Fruit fly (Drosophila melanogaster) whole organism, wandering third instar larva: ENCODE data around the gene CG7379.
A peak's percentile ranks its signal among the peaks of the same experiment; 100 is the strongest.

Experiments used
- Abd-B ChIP-seq: fragments of >200 bp; optimal IDR thresholded peaks from 2 replicates; lab custom pipeline; 2017; ENCODE audit warnings: missing biosample characterization, missing genetic modification characterization
- CG32264 ChIP-seq: fragments of 200-800 bp; sonication (Bioruptor generic); optimal IDR thresholded peaks from 2 replicates; lab custom pipeline; 2016; ENCODE audit warnings: missing biosample characterization, missing genetic modification characterization
- CG9705 ChIP-seq: fragments of 200-800 bp; sonication (Bioruptor generic); optimal IDR thresholded peaks from 2 replicates; lab custom pipeline; 2018; ENCODE audit warnings: missing biosample characterization, mild to moderate bottlenecking, missing genetic modification characterization
- CrebA ChIP-seq: fragments of 200-800 bp; sonication (Bioruptor generic); optimal IDR thresholded peaks from 2 replicates; lab custom pipeline; 2016; ENCODE audit warnings: missing biosample characterization, mild to moderate bottlenecking, missing genetic modification characterization, borderline replicate concordance
- Dfd ChIP-seq: fragments of >200 bp; optimal IDR thresholded peaks from 2 replicates; lab custom pipeline; 2017; ENCODE audit warnings: missing biosample characterization, missing genetic modification characterization
- Dif ChIP-seq: fragments of 200-275, 200-300 bp; sonication (Bioruptor generic); optimal IDR thresholded peaks from 2 replicates; lab custom pipeline; 2018; ENCODE audit warnings: missing biosample characterization, missing genetic modification characterization; ENCODE audit not compliant: partially characterized antibody
- GATAd ChIP-seq: sonication (Bioruptor generic); optimal IDR thresholded peaks from 2 replicates; lab custom pipeline; 2016; ENCODE audit warnings: missing biosample characterization, missing genetic modification characterization
- HLH106 ChIP-seq: fragments of 200-800 bp; optimal IDR thresholded peaks from 3 replicates; lab custom pipeline; 2019; ENCODE audit warnings: missing biosample characterization, mild to moderate bottlenecking, missing genetic modification characterization, moderate library complexity
- Hnf4 ChIP-seq: fragments of 200-800 bp; sonication (Bioruptor generic); optimal IDR thresholded peaks from 2 replicates; lab custom pipeline; 2016; ENCODE audit warnings: missing biosample characterization, mild to moderate bottlenecking, missing genetic modification characterization
- Hr78 ChIP-seq: fragments of >200 bp; optimal IDR thresholded peaks from 2 replicates; lab custom pipeline; 2017; ENCODE audit warnings: missing biosample characterization, missing genetic modification characterization
- Hr83 ChIP-seq: fragments of 200-300 bp; sonication (Bioruptor generic); optimal IDR thresholded peaks from 2 replicates; lab custom pipeline; 2016; ENCODE audit warnings: missing biosample characterization, mild to moderate bottlenecking, missing genetic modification characterization, moderate library complexity; ENCODE audit not compliant: poor library complexity, severe bottlenecking
- Jra ChIP-seq: sonication (Bioruptor generic); optimal IDR thresholded peaks from 2 replicates; lab custom pipeline; 2016; ENCODE audit warnings: missing biosample characterization, missing genetic modification characterization
- Mio ChIP-seq: sonication (Bioruptor generic); optimal IDR thresholded peaks from 2 replicates; lab custom pipeline; 2016; ENCODE audit warnings: missing biosample characterization, missing genetic modification characterization
- Myc ChIP-seq: fragments of >200 bp; optimal IDR thresholded peaks from 2 replicates; lab custom pipeline; 2017
- N ChIP-seq: fragments of >200 bp; optimal IDR thresholded peaks from 2 replicates; lab custom pipeline; 2018; ENCODE audit warnings: missing biosample characterization, missing external identifiers, missing genetic modification characterization
- OdsH ChIP-seq: fragments of 200-800 bp; sonication (Bioruptor generic); optimal IDR thresholded peaks from 2 replicates; lab custom pipeline; 2016; ENCODE audit warnings: missing biosample characterization, mild to moderate bottlenecking, missing genetic modification characterization
- Rel ChIP-seq, 2 experiments: fragments of 200-800 bp; sonication (Bioruptor generic) in 1 of 2; optimal IDR thresholded peaks; 2 replicates in 1 of 2; 3 replicates in 1 of 2; lab custom pipeline; 2016 to 2019; ENCODE audit warnings: mild to moderate bottlenecking in 2 of 2, missing biosample characterization in 2 of 2, missing genetic modification characterization in 2 of 2, moderate library complexity in 1 of 2
- Sp1 ChIP-seq: fragments of 200-800 bp; sonication (Bioruptor generic); optimal IDR thresholded peaks from 3 replicates; lab custom pipeline; 2019; ENCODE audit warnings: missing biosample characterization, mild to moderate bottlenecking, missing genetic modification characterization, moderate library complexity
- Vsx2 ChIP-seq: fragments of 200-300, 225-300 bp; sonication (Bioruptor generic); optimal IDR thresholded peaks from 2 replicates; lab custom pipeline; 2018; ENCODE audit warnings: missing biosample characterization, missing genetic modification characterization; ENCODE audit not compliant: partially characterized antibody
- br ChIP-seq: fragments of 200-800 bp; sonication (Bioruptor generic); optimal IDR thresholded peaks from 2 replicates; lab custom pipeline; 2016; ENCODE audit warnings: missing biosample characterization, missing genetic modification characterization
- brk ChIP-seq: fragments of 200-800 bp; sonication (Bioruptor generic); optimal IDR thresholded peaks from 2 replicates; lab custom pipeline; 2016; ENCODE audit warnings: missing biosample characterization, mild to moderate bottlenecking, missing genetic modification characterization
- dl ChIP-seq, 2 experiments: fragments of 175-275, 200-275 bp in 1 of 2; fragments of 200-275 bp in 1 of 2; sonication (Bioruptor generic); optimal IDR thresholded peaks; lab custom pipeline; 2018; ENCODE audit warnings: mild to moderate bottlenecking in 2 of 2, missing biosample characterization in 2 of 2, missing genetic modification characterization in 2 of 2, moderate library complexity in 2 of 2; ENCODE audit not compliant: partially characterized antibody in 2 of 2, insufficient read depth in 1 of 2
- dmrt93B ChIP-seq: fragments of 200-800 bp; sonication (Bioruptor generic); optimal IDR thresholded peaks from 2 replicates; lab custom pipeline; 2018; ENCODE audit warnings: missing biosample characterization, mild to moderate bottlenecking, missing genetic modification characterization
- dsf ChIP-seq: sonication (Bioruptor generic); optimal IDR thresholded peaks from 2 replicates; lab custom pipeline; 2016; ENCODE audit warnings: missing biosample characterization, missing genetic modification characterization, borderline replicate concordance
- ey ChIP-seq: fragments of 200-800 bp; sonication (Bioruptor generic); optimal IDR thresholded peaks from 2 replicates; lab custom pipeline; 2016; ENCODE audit warnings: missing biosample characterization, missing genetic modification characterization
- foxo ChIP-seq, 2 experiments: fragments of 200-800 bp; sonication (Bioruptor generic); optimal IDR thresholded peaks; 2 replicates in 1 of 2; 3 replicates in 1 of 2; lab custom pipeline; 2016 to 2017; ENCODE audit warnings: missing biosample characterization in 2 of 2, missing genetic modification characterization in 2 of 2
- fru ChIP-seq: fragments of 200-800 bp; sonication (Bioruptor generic); optimal IDR thresholded peaks from 3 replicates; lab custom pipeline; 2016; ENCODE audit warnings: missing biosample characterization, mild to moderate bottlenecking, missing genetic modification characterization
- h ChIP-seq: fragments of 200-800 bp; sonication (Bioruptor generic); optimal IDR thresholded peaks from 3 replicates; lab custom pipeline; 2016; ENCODE audit warnings: missing biosample characterization, mild to moderate bottlenecking, missing genetic modification characterization
- jim ChIP-seq: fragments of 175-275, 200-325 bp; sonication (Bioruptor generic); optimal IDR thresholded peaks from 2 replicates; lab custom pipeline; 2016; ENCODE audit warnings: missing biosample characterization, mild to moderate bottlenecking, missing genetic modification characterization
- lola ChIP-seq: fragments of >200 bp; optimal IDR thresholded peaks from 2 replicates; lab custom pipeline; 2017; ENCODE audit warnings: missing biosample characterization, missing genetic modification characterization
- pan ChIP-seq: fragments of >200 bp; optimal IDR thresholded peaks from 2 replicates; lab custom pipeline; 2017
- psq ChIP-seq: fragments of 200-800 bp; sonication (Bioruptor generic); optimal IDR thresholded peaks from 3 replicates; lab custom pipeline; 2017; ENCODE audit warnings: missing biosample characterization, mild to moderate bottlenecking, missing genetic modification characterization, moderate library complexity
- rgr ChIP-seq: fragments of 200-800 bp; sonication (Bioruptor generic); optimal IDR thresholded peaks from 3 replicates; lab custom pipeline; 2016; ENCODE audit warnings: missing biosample characterization, mild to moderate bottlenecking, missing genetic modification characterization
- sage ChIP-seq: fragments of 200-800 bp; sonication (Bioruptor generic); optimal IDR thresholded peaks from 2 replicates; lab custom pipeline; 2016; ENCODE audit warnings: missing biosample characterization, mild to moderate bottlenecking, missing genetic modification characterization
- sv ChIP-seq: fragments of 200-800 bp; sonication (Bioruptor generic); optimal IDR thresholded peaks from 3 replicates; lab custom pipeline; 2016; ENCODE audit warnings: missing biosample characterization, missing genetic modification characterization
- tai ChIP-seq: sonication (Bioruptor generic); optimal IDR thresholded peaks from 2 replicates; lab custom pipeline; 2016; ENCODE audit warnings: missing biosample characterization, missing genetic modification characterization
- usp ChIP-seq: fragments of >200 bp; optimal IDR thresholded peaks from 2 replicates; lab custom pipeline; 2017; ENCODE audit warnings: missing biosample characterization, missing genetic modification characterization
- woc ChIP-seq: sonication (Bioruptor generic); optimal IDR thresholded peaks from 2 replicates; lab custom pipeline; 2016; ENCODE audit warnings: missing biosample characterization, mild to moderate bottlenecking, missing genetic modification characterization

CG7379 gene

dm6 chr3R:17798211-17798737 is at the start of gene CG7379:
CG7379 (minus strand) TSS chr3R:17798304.
- TF ChIP-seq rgr (GFP tag; lab: Kevin White, UChicago) (peak; percentile 94), Abd-B (GFP tag; lab: Kevin White, UChicago) (no peak), OdsH (GFP tag; lab: Kevin White, UChicago) (peak; percentile 92), dsf (GFP tag; lab: Kevin White, UChicago) (peak; percentile 86), Hr83 (peak; percentile 97), GATAd (GFP tag; lab: Kevin White, UChicago) (peak; percentile 80), sv (peak; percentile 85), lola (GFP tag; lab: Kevin White, UChicago) (no peak), HLH106 (peak; percentile 79), dmrt93B (GFP tag; lab: Kevin White, UChicago) (peak; percentile 86), Hr78 (GFP tag; lab: Kevin White, UChicago) (no peak), foxo (GFP tag; optimal IDR thresholded peaks at IDR 0.05; lab: Kevin White, UChicago) (peak; percentile 54 to 96), brk (no peak), fru (GFP tag; lab: Kevin White, UChicago) (peak; percentile 91), sage (peak; percentile 86), br (GFP tag; lab: Kevin White, UChicago) (peak; percentile 90), psq (GFP tag; lab: Kevin White, UChicago) (peak; percentile 88), dl (GFP tag; optimal IDR thresholded peaks at IDR 0.05; lab: Kevin White, UChicago; ENCODE audit: insufficient read depth in 1 of 2, partially characterized antibody in 2 of 2) (no peak), pan (lab: Kevin White, UChicago) (no peak), Dif (GFP tag; lab: Kevin White, UChicago) (no peak), Myc (lab: Kevin White, UChicago) (peak; percentile 82), Hnf4 (GFP tag; lab: Kevin White, UChicago) (peak; percentile 98), tai (GFP tag; lab: Kevin White, UChicago) (no peak), Mio (GFP tag; lab: Kevin White, UChicago) (peak; percentile 80), CG32264 (GFP tag; lab: Kevin White, UChicago) (peak; percentile 82), Vsx2 (GFP tag; lab: Kevin White, UChicago) (no peak), ey (GFP tag; lab: Kevin White, UChicago) (peak; percentile 84), h (GFP tag; lab: Kevin White, UChicago) (peak; percentile 95), Dfd (GFP tag; lab: Kevin White, UChicago) (no peak), Sp1 (peak; percentile 80), CrebA (GFP tag; lab: Kevin White, UChicago) (no peak), jim (GFP tag; lab: Kevin White, UChicago) (peak; percentile 57), woc (GFP tag; lab: Kevin White, UChicago) (peak; percentile 71), CG9705 (GFP tag; lab: Kevin White, UChicago) (peak; percentile 83), Rel (GFP tag; optimal IDR thresholded peaks at IDR 0.05; lab: Kevin White, UChicago) (peak; percentile 42), Rel (tag; optimal IDR thresholded peaks at IDR 0.05; lab: Kevin White, UChicago) (peak; percentile 53), Jra (GFP tag; lab: Kevin White, UChicago) (peak; percentile 95), N (peak; percentile 38), usp (GFP tag; lab: Kevin White, UChicago) (no peak)

dm6 chr3R:17846966-17847365 is 48.9 kb upstream of the CG7379 start:
- TF ChIP-seq fru (GFP tag; lab: Kevin White, UChicago) (no peak), Dfd (GFP tag; lab: Kevin White, UChicago) (peak; percentile 4)

DNA sequence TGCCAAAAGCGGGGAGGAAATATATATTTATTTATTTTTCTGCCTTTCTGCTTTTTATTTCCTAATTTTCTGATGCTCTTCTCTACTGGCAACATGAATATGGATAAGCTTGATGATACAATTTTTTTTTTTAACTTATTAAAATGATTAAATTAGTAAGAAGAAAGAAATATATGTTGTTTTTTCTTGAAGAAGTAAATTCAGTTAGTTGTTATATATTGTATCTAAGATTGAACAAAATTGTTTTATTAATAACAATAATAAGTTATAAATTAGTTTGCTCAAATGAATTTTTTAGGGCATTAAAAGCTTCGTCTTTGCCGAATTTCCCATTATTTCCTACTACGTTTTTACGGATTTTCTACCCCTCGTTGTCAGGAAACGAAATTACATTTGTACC is 32.4 kb upstream of the CG7379 start:
- no peak for TF ChIP-seq Vsx2 (GFP tag; lab: Kevin White, UChicago)
- TF ChIP-seq sage, result no peak
- TF ChIP-seq GATAd (GFP tag; lab: Kevin White, UChicago), result no peak
- no peak for TF ChIP-seq fru (GFP tag; lab: Kevin White, UChicago)
- no peak for TF ChIP-seq dmrt93B (GFP tag; lab: Kevin White, UChicago)
- TF ChIP-seq CG32264 (GFP tag; lab: Kevin White, UChicago), result no peak
- no peak for TF ChIP-seq dsf (GFP tag; lab: Kevin White, UChicago)
- TF ChIP-seq Hr83, result no peak
- no peak for TF ChIP-seq dl (GFP tag; optimal IDR thresholded peaks at IDR 0.05; lab: Kevin White, UChicago; ENCODE audit: insufficient read depth in 1 of 2, partially characterized antibody in 2 of 2)
- no peak for TF ChIP-seq HLH106
- no peak for TF ChIP-seq pan (lab: Kevin White, UChicago)
- no peak for TF ChIP-seq Dif (GFP tag; lab: Kevin White, UChicago)
